Fruit fly (Drosophila melanogaster) whole organism: ENCODE results near the gene ScpX.

Experiments
- EcR ChIP-seq, 2 experiments: fragments of >200 bp; optimal IDR thresholded peaks; 2 replicates each; lab custom pipeline; 2017; ENCODE audit warnings: missing biosample characterization in 2 of 2, missing genetic modification characterization in 2 of 2, missing genetic modification reagents in 2 of 2
- pan ChIP-seq: fragments of >200 bp; optimal IDR thresholded peaks from 2 replicates; lab custom pipeline; 2017
- psq ChIP-seq: fragments of >200 bp; optimal IDR thresholded peaks from 2 replicates; lab custom pipeline; 2017
- usp ChIP-seq: fragments of >200 bp; optimal IDR thresholded peaks from 2 replicates; lab custom pipeline; 2017; ENCODE audit warnings: missing biosample characterization, missing genetic modification characterization, mixed read lengths

- TF ChIP-seq usp (GFP tag; lab: Kevin White, UChicago) (no peak), pan (lab: Kevin White, UChicago) (no peak), psq (lab: Kevin White, UChicago) (no peak), EcR (GFP tag; optimal IDR thresholded peaks at IDR 0.05; lab: Kevin White, UChicago) (no peak)
Observed at dm6 chr2L:18793243-18793642, 37.8 kb upstream of the ScpX start.
